Worm (Caenorhabditis elegans) whole organism, late embryonic: Measurements from ENCODE around the gene dgk-3.

ENCODE experiments used
- C08G9.2 ChIP-seq: sonication (generic microtip); optimal IDR thresholded peaks from 2 replicates; lab custom pipeline; 2016; ENCODE audit warnings: mild to moderate bottlenecking, missing genetic modification characterization, moderate library complexity, missing compliant biosample characterization
- K09A11.1 ChIP-seq: sonication (generic microtip); optimal IDR thresholded peaks from 2 replicates; lab custom pipeline; 2017; ENCODE audit warnings: antibody characterized with exemption, mild to moderate bottlenecking, missing genetic modification characterization, missing compliant biosample characterization; ENCODE audit not compliant: insufficient read depth
- ama-1 ChIP-seq: fragments of 150-350 bp; optimal IDR thresholded peaks from 2 replicates; lab custom pipeline; 2014
- ceh-19 ChIP-seq: fragments of 200-800 bp; sonication (Bioruptor generic); optimal IDR thresholded peaks from 2 replicates; lab custom pipeline; 2018; ENCODE audit warnings: mild to moderate bottlenecking, missing genetic modification characterization, missing compliant biosample characterization
- ceh-31 ChIP-seq: sonication (generic microtip); optimal IDR thresholded peaks from 2 replicates; lab custom pipeline; 2016; ENCODE audit warnings: missing genetic modification characterization, missing compliant biosample characterization
- ceh-45 ChIP-seq: fragments of 200-800 bp; sonication (Bioruptor generic); IDR thresholded peaks from 2 replicates; pipeline ENCODE4 v1.3.6; 2022; ENCODE audit warnings: missing genetic modification reagents, missing genetic modification characterization, missing compliant biosample characterization
- ceh-9 ChIP-seq: sonication (generic microtip); optimal IDR thresholded peaks from 2 replicates; lab custom pipeline; 2016; ENCODE audit warnings: mild to moderate bottlenecking, missing genetic modification characterization, inconsistent platforms, missing compliant biosample characterization
- dve-1 ChIP-seq: sonication (generic microtip); optimal IDR thresholded peaks from 2 replicates; lab custom pipeline; 2017; ENCODE audit warnings: antibody characterized with exemption, mild to moderate bottlenecking, missing genetic modification characterization, missing compliant biosample characterization
- elt-4 ChIP-seq: sonication (generic microtip); optimal IDR thresholded peaks from 2 replicates; lab custom pipeline; 2016; ENCODE audit warnings: missing genetic modification characterization, missing compliant biosample characterization
- lim-6 ChIP-seq: sonication (generic microtip); optimal IDR thresholded peaks from 2 replicates; lab custom pipeline; 2016; ENCODE audit warnings: missing genetic modification characterization, missing compliant biosample characterization
- nfya-1 ChIP-seq: sonication (generic microtip); optimal IDR thresholded peaks from 2 replicates; lab custom pipeline; 2017; ENCODE audit warnings: missing genetic modification characterization, mild to moderate bottlenecking, missing compliant biosample characterization, antibody characterized with exemption, moderate library complexity
- sox-4 ChIP-seq: sonication (generic microtip); optimal IDR thresholded peaks from 2 replicates; lab custom pipeline; 2017; ENCODE audit warnings: mild to moderate bottlenecking, missing genetic modification characterization, inconsistent platforms, missing compliant biosample characterization
- tbx-2 ChIP-seq: sonication (generic microtip); optimal IDR thresholded peaks from 2 replicates; lab custom pipeline; 2016; ENCODE audit warnings: missing genetic modification characterization, missing compliant biosample characterization

ce11 chrIII:9206185-9206584 is 43.3 kb downstream of the dgk-3 start, which contains the start of gene ZC84.1:
- TF ChIP-seq sox-4 (tag; lab: Kevin White, UChicago) (no peak), K09A11.1 (tag; lab: Kevin White, UChicago) (no peak), lim-6 (no peak), C08G9.2 (tag; lab: Kevin White, UChicago) (no peak), ceh-45 (GFP tag; lab: Robert Waterston, UW) (no peak), ceh-9 (no peak), nfya-1 (no peak), elt-4 (tag; lab: Kevin White, UChicago) (no peak), ama-1 (no peak), dve-1 (tag; lab: Kevin White, UChicago) (no peak), ceh-31 (tag; lab: Kevin White, UChicago) (no peak), ceh-19 (GFP tag; lab: Kevin White, UChicago) (no peak), tbx-2 (no peak)
